Worm (Caenorhabditis elegans): ENCODE measurements around the gene str-143.

ce11 chrV:8104473-8104872 lies 34.9 kb upstream of the str-143 start, which contains the start of gene srlf-16:
- no peak for TF ChIP-seq ama-1 (optimal IDR thresholded peaks at IDR 0.05)
- TF ChIP-seq tbx-37 (GFP tag; conservative IDR thresholded peaks at IDR 0.05): no peak
- TF ChIP-seq hnd-1 (tag; optimal IDR thresholded peaks at IDR 0.05): no peak
- no peak for TF ChIP-seq aly-1 (tag; optimal IDR thresholded peaks at IDR 0.05)
- TF ChIP-seq tra-4 (tag; optimal IDR thresholded peaks at IDR 0.05): no peak
- no peak for TF ChIP-seq scrt-1 (GFP tag; IDR thresholded peaks at IDR 0.05)
- no peak for TF ChIP-seq flt-1 (GFP tag; IDR thresholded peaks at IDR 0.05)
- TF ChIP-seq B0310.2 (tag; optimal IDR thresholded peaks at IDR 0.05): no peak
- no peak for TF ChIP-seq hmbx-1 (tag; optimal IDR thresholded peaks at IDR 0.05)
- TF ChIP-seq sea-1 (GFP tag; conservative IDR thresholded peaks at IDR 0.05): no peak
- TF ChIP-seq pes-1 (GFP tag; IDR thresholded peaks at IDR 0.05): no peak
- no peak for TF ChIP-seq ceh-36 (tag; optimal IDR thresholded peaks at IDR 0.05)
- no peak for TF ChIP-seq ets-7 (tag; optimal IDR thresholded peaks at IDR 0.05)

Measured in whole organism, early embryonic.